Fruit fly (Drosophila melanogaster): ENCODE measurements around the gene CG32071.

Gene CG32071

dm6 chr3L:11123088-11123487, 19.4 kb upstream of the CG32071 start, which contains the start of the genes Ufd1 and NaPi-III (continued):
- peak; percentile 10 for TF ChIP-seq pb (GFP tag; optimal IDR thresholded peaks at IDR 0.05)
- TF ChIP-seq CG10654 (GFP tag; optimal IDR thresholded peaks at IDR 0.05): no peak
- TF ChIP-seq H2.0 (GFP tag; IDR thresholded peaks at IDR 0.05): 0 out of 2 replicates have a peak, but pooled peaks have one; percentile 5
- TF ChIP-seq CG14050 (GFP tag; IDR thresholded peaks at IDR 0.05): no peak
- TF ChIP-seq CG11398 (GFP tag; optimal IDR thresholded peaks at IDR 0.05): no peak
- no peak for TF ChIP-seq CG6813 (GFP tag; optimal IDR thresholded peaks at IDR 0.05)
- TF ChIP-seq Asciz (GFP tag; optimal IDR thresholded peaks at IDR 0.05): no peak
- TF ChIP-seq CG30431 (GFP tag; optimal IDR thresholded peaks at IDR 0.05): no peak
- TF ChIP-seq CG18476 (GFP tag; optimal IDR thresholded peaks at IDR 0.05): no peak
- TF ChIP-seq CG3838 (GFP tag; optimal IDR thresholded peaks at IDR 0.05): no peak
- peak; percentile 30 for TF ChIP-seq shn (GFP tag; optimal IDR thresholded peaks at IDR 0.05)
- peak; percentile 57 for TF ChIP-seq CG17359 (tag; optimal IDR thresholded peaks at IDR 0.05)
- TF ChIP-seq Dip2 (GFP tag; IDR thresholded peaks at IDR 0.05): peak; percentile 86
- peak; percentile 77 for TF ChIP-seq Rfx (GFP tag; IDR thresholded peaks at IDR 0.05)
- TF ChIP-seq her (GFP tag; optimal IDR thresholded peaks at IDR 0.05): peak; percentile 54
- peak; percentile 36 for TF ChIP-seq CG4282 (GFP tag; optimal IDR thresholded peaks at IDR 0.05)
- TF ChIP-seq Nf-YB (GFP tag; optimal IDR thresholded peaks at IDR 0.05): no peak
- peak; percentile 76 for TF ChIP-seq slbo (GFP tag; IDR thresholded peaks at IDR 0.05)
- no peak for TF ChIP-seq cad (GFP tag; optimal IDR thresholded peaks at IDR 0.05)
- peak; percentile 26 for TF ChIP-seq CG8290 (GFP tag; optimal IDR thresholded peaks at IDR 0.05)
- peak in 1 of 2 experiments; percentile 90 for TF ChIP-seq CG8290 (tag; optimal IDR thresholded peaks at IDR 0.05)
- no peak for TF ChIP-seq disco-r (GFP tag; optimal IDR thresholded peaks at IDR 0.05)
- peak; percentile 92 for TF ChIP-seq unc-4 (GFP tag; IDR thresholded peaks at IDR 0.05; ENCODE audit: partially characterized antibody)
- TF ChIP-seq CG7271 (tag; optimal IDR thresholded peaks at IDR 0.05): no peak
- peak; percentile 46 for TF ChIP-seq grau (tag; optimal IDR thresholded peaks at IDR 0.05)
- peak; percentile 85 for TF ChIP-seq CG32772 (GFP tag; IDR thresholded peaks at IDR 0.05)
- peak; percentile 98 for TF ChIP-seq Lhr (GFP tag; optimal IDR thresholded peaks at IDR 0.05)
- TF ChIP-seq sens-2 (GFP tag; IDR thresholded peaks at IDR 0.05): no peak
- TF ChIP-seq pum (GFP tag; optimal IDR thresholded peaks at IDR 0.05): peak; percentile 29
- TF ChIP-seq CG15269 (tag; optimal IDR thresholded peaks at IDR 0.05): no peak
- TF ChIP-seq ind (GFP tag; optimal IDR thresholded peaks at IDR 0.05): no peak
- no peak for TF ChIP-seq cato (GFP tag; optimal IDR thresholded peaks at IDR 0.05; ENCODE audit: borderline replicate concordance)
- TF ChIP-seq Myb (GFP tag; optimal IDR thresholded peaks at IDR 0.05): peak; percentile 81
- TF ChIP-seq H15 (GFP tag; IDR thresholded peaks at IDR 0.05): no peak
- TF ChIP-seq CG5953 (GFP tag; IDR thresholded peaks at IDR 0.05): no peak
- no peak for TF ChIP-seq CG10543 (GFP tag; optimal IDR thresholded peaks at IDR 0.05)
- TF ChIP-seq Fer3 (tag; optimal IDR thresholded peaks at IDR 0.05): no peak
- peak; percentile 71 for TF ChIP-seq CG17829 (tag; optimal IDR thresholded peaks at IDR 0.05)
- peak; percentile 65; the same call in 2 of the 3 replicates for TF ChIP-seq zen2 (GFP tag; IDR thresholded peaks at IDR 0.05; ENCODE audit: partially characterized antibody)
- peak; percentile 69; the same call in 2 of the 3 replicates for TF ChIP-seq Dbx (GFP tag; IDR thresholded peaks at IDR 0.05)
- TF ChIP-seq esg (GFP tag; conservative IDR thresholded peaks at IDR 0.05): no peak
- TF ChIP-seq CG31388 (GFP tag; optimal IDR thresholded peaks at IDR 0.05): no peak
- no peak for TF ChIP-seq seq (GFP tag; IDR thresholded peaks at IDR 0.05)
- no peak for TF ChIP-seq NC2α (GFP tag; optimal IDR thresholded peaks at IDR 0.05)
- peak; percentile 46 to 62 for TF ChIP-seq dpn (GFP tag; optimal IDR thresholded peaks at IDR 0.05)
- TF ChIP-seq insv (GFP tag; optimal IDR thresholded peaks at IDR 0.05): peak in 1 of 2 experiments; percentile 72
- TF ChIP-seq grn (GFP tag; optimal IDR thresholded peaks at IDR 0.05): no peak
- TF ChIP-seq CG11723 (GFP tag; optimal IDR thresholded peaks at IDR 0.05): no peak
- peak; percentile 91 for TF ChIP-seq bbx (GFP tag; IDR thresholded peaks at IDR 0.05; ENCODE audit: partially characterized antibody)
- no peak for TF ChIP-seq CG18619 (GFP tag; optimal IDR thresholded peaks at IDR 0.05)
- TF ChIP-seq sens (GFP tag): peak; percentile 85
- peak; percentile 75; the same call in 2 of the 3 replicates for TF ChIP-seq CG11456 (GFP tag; IDR thresholded peaks at IDR 0.05)

All from whole organism, embryonic.